Fruit fly (Drosophila melanogaster): ENCODE measurements around the gene CG13010.

Gene CG13010

DNA sequence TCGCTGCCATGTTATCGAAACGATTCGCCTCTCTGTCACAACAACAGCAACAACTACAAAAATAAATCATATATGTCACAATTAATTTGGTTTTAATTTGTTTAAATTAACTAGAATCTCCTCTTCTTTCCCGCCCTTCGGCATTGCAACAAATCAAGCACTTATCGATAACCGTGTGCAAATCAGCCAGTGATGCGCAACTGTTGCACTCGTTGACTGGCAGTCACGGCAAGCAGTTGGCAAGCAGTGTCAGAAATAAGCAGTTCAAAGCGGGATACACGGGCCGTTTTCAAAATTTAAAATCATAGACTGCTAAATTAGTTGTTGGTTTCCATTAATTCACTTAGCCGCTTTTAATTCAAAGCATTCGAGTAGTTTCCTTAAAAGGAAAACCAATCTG is 5.0 kb upstream of the CG13010 start, which contains the start of gene Axs (continued):
- TF ChIP-seq gcm2 (GFP tag; optimal IDR thresholded peaks at IDR 0.05) = no peak
- TF ChIP-seq CG5180 (GFP tag; optimal IDR thresholded peaks at IDR 0.05) = no peak
- TF ChIP-seq Rx (GFP tag; IDR thresholded peaks at IDR 0.05) = no peak
- peak; percentile 33 for TF ChIP-seq CG12391 (tag; optimal IDR thresholded peaks at IDR 0.05)
- TF ChIP-seq CG9797 (GFP tag; optimal IDR thresholded peaks at IDR 0.05) = no peak
- peak; percentile 66 for TF ChIP-seq CG1603 (tag; optimal IDR thresholded peaks at IDR 0.05)
- TF ChIP-seq ara (GFP tag; IDR thresholded peaks at IDR 0.05) = no peak
- no peak for TF ChIP-seq Fer2 (tag; optimal IDR thresholded peaks at IDR 0.05)
- TF ChIP-seq CG31441 (GFP tag; IDR thresholded peaks at IDR 0.05) = no peak
- no peak for TF ChIP-seq Hand (GFP tag; optimal IDR thresholded peaks at IDR 0.05)
- no peak for TF ChIP-seq org-1 (GFP tag; optimal IDR thresholded peaks at IDR 0.05)
- TF ChIP-seq mam (GFP tag; optimal IDR thresholded peaks at IDR 0.05) = peak; percentile 50
- TF ChIP-seq gcm (GFP tag; optimal IDR thresholded peaks at IDR 0.05) = no peak
- no peak for TF ChIP-seq D19B (GFP tag; optimal IDR thresholded peaks at IDR 0.05)
- peak; percentile 85 for TF ChIP-seq CG8290 (GFP tag; optimal IDR thresholded peaks at IDR 0.05)
- peak; percentile 54 to 87 for TF ChIP-seq CG8290 (tag; optimal IDR thresholded peaks at IDR 0.05)
- TF ChIP-seq CG2678 (tag; optimal IDR thresholded peaks at IDR 0.05) = no peak
- peak; percentile 25 for TF ChIP-seq CG30403 (GFP tag; optimal IDR thresholded peaks at IDR 0.05)
- TF ChIP-seq Dref (GFP tag; IDR thresholded peaks at IDR 0.05) = peak; percentile 88
- TF ChIP-seq caup (GFP tag; optimal IDR thresholded peaks at IDR 0.05; ENCODE audit: severe bottlenecking) = no peak
- peak; percentile 41 for TF ChIP-seq CG10267 (tag; optimal IDR thresholded peaks at IDR 0.05)
- TF ChIP-seq CG17612 (GFP tag; IDR thresholded peaks at IDR 0.05) = no peak
- TF ChIP-seq nerfin-2 (GFP tag; IDR thresholded peaks at IDR 0.05; ENCODE audit: partially characterized antibody) = peak; percentile 52
- no peak for TF ChIP-seq fu2 (GFP tag; optimal IDR thresholded peaks at IDR 0.05)
- TF ChIP-seq slp2 (GFP tag; optimal IDR thresholded peaks at IDR 0.05) = no peak
- peak; percentile 84 for TF ChIP-seq Opbp (GFP tag; IDR thresholded peaks at IDR 0.05; ENCODE audit: partially characterized antibody)
- TF ChIP-seq crc (GFP tag; optimal IDR thresholded peaks at IDR 0.05) = no peak
- no peak for TF ChIP-seq CG13424 (tag; optimal IDR thresholded peaks at IDR 0.05)
- peak; percentile 77 for TF ChIP-seq CG13287 (GFP tag; IDR thresholded peaks at IDR 0.05; ENCODE audit: partially characterized antibody)
- TF ChIP-seq crol (GFP tag; IDR thresholded peaks at IDR 0.05) = no peak
- TF ChIP-seq jing (GFP tag; optimal IDR thresholded peaks at IDR 0.05) = no peak
- peak; percentile 19 for TF ChIP-seq MTF-1 (GFP tag; optimal IDR thresholded peaks at IDR 0.05; ENCODE audit: borderline replicate concordance)
- peak; percentile 99 for TF ChIP-seq CG12155 (GFP tag; optimal IDR thresholded peaks at IDR 0.05)
- TF ChIP-seq vfl (GFP tag; optimal IDR thresholded peaks at IDR 0.05) = peak; percentile 46
- peak; percentile 21 for TF ChIP-seq CTCF (GFP tag; optimal IDR thresholded peaks at IDR 0.05)
- TF ChIP-seq Dll (GFP tag; IDR thresholded peaks at IDR 0.05; ENCODE audit: partially characterized antibody) = peak; percentile 62; the same call in 2 of the 4 replicates
- TF ChIP-seq rib (GFP tag; IDR thresholded peaks at IDR 0.05) = 0 out of 2 replicates have a peak, but pooled peaks have one; percentile 34
- peak; percentile 17 for TF ChIP-seq gem (tag; optimal IDR thresholded peaks at IDR 0.05)
- peak; percentile 44; the same call in 1 of the 3 replicates for TF ChIP-seq Doc3 (GFP tag; IDR thresholded peaks at IDR 0.05; ENCODE audit: partially characterized antibody)
- TF ChIP-seq shn (GFP tag; optimal IDR thresholded peaks at IDR 0.05) = peak; percentile 41
- TF ChIP-seq amos (GFP tag; IDR thresholded peaks at IDR 0.05; ENCODE audit: partially characterized antibody) = peak; percentile 77
- peak; percentile 43; the same call in 1 of the 2 replicates for TF ChIP-seq sob (GFP tag; IDR thresholded peaks at IDR 0.05)
- no peak for TF ChIP-seq Kr (GFP tag; optimal IDR thresholded peaks at IDR 0.05)
- TF ChIP-seq CG17385 (GFP tag; optimal IDR thresholded peaks at IDR 0.05) = peak; percentile 78
- peak in 1 of 2 experiments; percentile 20 for TF ChIP-seq insv (GFP tag; optimal IDR thresholded peaks at IDR 0.05)
- no peak for TF ChIP-seq kni (GFP tag; optimal IDR thresholded peaks at IDR 0.05)
- no peak for TF ChIP-seq dmrt99B (tag; optimal IDR thresholded peaks at IDR 0.05)
- TF ChIP-seq CG13624 (GFP tag; optimal IDR thresholded peaks at IDR 0.05) = peak; percentile 6
- TF ChIP-seq CG7839 (tag; optimal IDR thresholded peaks at IDR 0.05) = peak; percentile 9
- TF ChIP-seq ERR (GFP tag; optimal IDR thresholded peaks at IDR 0.05) = peak; percentile 45
- peak; percentile 9 for TF ChIP-seq Nf-YC (tag; optimal IDR thresholded peaks at IDR 0.05)

Measured in whole organism, embryonic.